Fruit fly (Drosophila melanogaster): ENCODE results near the gene CG8925.

CG8925 gene

DNA sequence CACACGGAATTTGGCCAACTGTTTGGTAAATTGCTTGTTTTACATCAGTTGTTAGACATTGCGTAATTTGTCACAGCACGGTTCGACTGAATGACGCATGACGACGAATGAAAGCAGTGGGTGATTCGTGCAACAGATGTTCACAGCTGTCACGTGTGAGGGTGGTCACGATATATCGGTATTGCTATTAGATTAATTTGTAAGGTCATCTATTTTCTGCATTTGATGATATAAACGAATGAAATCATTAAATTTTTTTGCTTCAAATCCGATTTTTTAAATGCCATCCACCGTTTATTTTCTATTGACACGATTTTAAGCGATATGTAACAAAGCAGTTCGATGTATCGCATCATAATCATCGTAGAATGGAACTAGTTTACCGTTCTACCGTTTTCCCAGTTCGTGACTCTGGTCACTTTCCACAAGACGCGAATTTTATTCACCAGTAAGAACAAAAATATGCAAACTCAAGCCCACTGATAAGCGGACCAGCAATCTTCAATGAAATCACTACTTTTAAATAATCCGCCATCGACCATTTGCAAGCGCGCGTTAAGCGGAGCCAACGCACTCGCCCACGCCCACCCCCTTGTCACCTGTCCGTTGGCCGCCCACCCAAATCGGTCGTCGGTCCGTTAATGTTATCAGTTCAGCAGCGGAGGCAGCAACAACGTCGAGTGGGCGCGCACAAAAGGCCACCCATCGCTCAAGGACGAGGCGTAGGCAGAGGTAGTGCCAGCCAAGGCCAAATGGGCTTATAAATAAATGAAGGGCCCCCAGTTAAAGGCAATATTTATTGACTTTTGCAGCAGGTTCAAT is 24.9 kb upstream of the CG8925 start, which contains the start of the genes Mic26-27 and CG5916 (continued):
- TF ChIP-seq pan (optimal IDR thresholded peaks at IDR 0.05) (no peak), CrebA (GFP tag; optimal IDR thresholded peaks at IDR 0.05; ENCODE audit: borderline replicate concordance) (no peak)

DNA sequence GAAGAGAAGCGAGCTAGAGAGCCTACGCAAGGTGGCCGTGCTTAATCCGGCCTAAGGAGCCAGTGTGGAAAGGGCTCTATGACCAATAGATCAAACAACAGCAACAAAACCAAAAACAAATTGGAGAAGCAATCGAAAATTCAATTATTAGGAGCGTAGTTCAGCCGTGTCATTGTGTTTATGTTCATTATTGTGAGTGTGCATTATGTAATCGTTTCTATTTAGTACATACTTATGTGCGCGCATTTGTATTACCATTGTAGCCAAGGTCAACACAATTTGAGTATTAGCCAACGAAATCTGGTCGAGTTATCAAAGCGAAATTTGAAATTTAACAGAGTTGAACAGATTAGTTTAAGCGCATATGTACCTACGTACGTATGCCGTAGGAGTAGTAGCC is 23.1 kb upstream of the CG8925 start:
- TF ChIP-seq h (GFP tag; optimal IDR thresholded peaks at IDR 0.05) (no peak), CrebA (GFP tag; optimal IDR thresholded peaks at IDR 0.05; ENCODE audit: borderline replicate concordance) (no peak)

DNA sequence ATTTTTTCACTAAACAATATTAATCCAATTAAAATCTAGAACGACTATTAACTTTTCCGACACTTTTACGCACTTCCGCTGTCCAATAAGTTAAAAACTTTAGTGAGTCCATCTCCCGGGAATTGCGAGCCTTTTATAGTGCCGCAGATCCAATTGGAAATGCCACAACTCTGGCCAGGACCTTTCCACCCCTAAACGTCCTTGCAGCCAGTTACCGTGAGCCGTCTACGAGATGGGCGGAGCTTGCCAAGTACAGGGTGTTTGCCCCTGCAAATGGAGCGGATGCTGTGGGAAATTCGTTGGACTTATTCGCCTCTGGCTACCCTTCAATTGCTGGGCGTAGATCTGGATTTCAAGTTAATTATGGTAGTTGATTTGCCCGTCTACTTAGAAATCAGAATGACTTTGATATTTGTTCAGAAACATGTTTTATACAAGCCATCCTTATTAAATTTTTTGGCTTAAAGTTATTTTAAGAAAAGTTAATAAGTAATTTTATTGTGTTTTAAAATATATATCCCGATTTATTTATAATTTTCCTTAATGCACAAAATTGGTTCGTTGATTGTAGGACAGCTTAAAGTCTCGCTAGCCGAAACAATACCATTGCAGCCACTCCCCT is 20.4 kb upstream of the CG8925 start, which contains the start of gene Fer2:
Gene Fer2 (minus strand): TSS at position 74 of the 622 bp plus-strand sequence.
- peak; percentile 33 for TF ChIP-seq Sp1 (GFP tag; optimal IDR thresholded peaks at IDR 0.05)
- TF ChIP-seq Jra (GFP tag; optimal IDR thresholded peaks at IDR 0.05) = no peak
- no peak for TF ChIP-seq dl (GFP tag; optimal IDR thresholded peaks at IDR 0.05; ENCODE audit: insufficient read depth in 1 of 2, partially characterized antibody in 2 of 2)
- TF ChIP-seq Hr83 (GFP tag; optimal IDR thresholded peaks at IDR 0.05; ENCODE audit: poor library complexity, severe bottlenecking) = no peak
- TF ChIP-seq ey (GFP tag; optimal IDR thresholded peaks at IDR 0.05) = no peak
- TF ChIP-seq woc (GFP tag; optimal IDR thresholded peaks at IDR 0.05) = no peak
- peak in 1 of 2 experiments; percentile 12 for TF ChIP-seq foxo (GFP tag; optimal IDR thresholded peaks at IDR 0.05)
- peak; percentile 31 for TF ChIP-seq dmrt93B (GFP tag; optimal IDR thresholded peaks at IDR 0.05)
- no peak for TF ChIP-seq Vsx2 (GFP tag; optimal IDR thresholded peaks at IDR 0.05; ENCODE audit: partially characterized antibody)
- TF ChIP-seq rgr (GFP tag; optimal IDR thresholded peaks at IDR 0.05) = no peak
- peak; percentile 17 for TF ChIP-seq h (GFP tag; optimal IDR thresholded peaks at IDR 0.05)
- no peak for TF ChIP-seq sage (GFP tag; optimal IDR thresholded peaks at IDR 0.05)
- TF ChIP-seq brk (GFP tag; optimal IDR thresholded peaks at IDR 0.05) = no peak
- TF ChIP-seq Abd-B (GFP tag; optimal IDR thresholded peaks at IDR 0.05) = no peak
- TF ChIP-seq br (GFP tag; optimal IDR thresholded peaks at IDR 0.05) = no peak
- no peak for TF ChIP-seq Rel (GFP tag; optimal IDR thresholded peaks at IDR 0.05)
- no peak for TF ChIP-seq Rel (tag; optimal IDR thresholded peaks at IDR 0.05)
- no peak for TF ChIP-seq pan (optimal IDR thresholded peaks at IDR 0.05)
- no peak for TF ChIP-seq usp (GFP tag; optimal IDR thresholded peaks at IDR 0.05)
- no peak for TF ChIP-seq CG9705 (GFP tag; optimal IDR thresholded peaks at IDR 0.05)
- TF ChIP-seq N (GFP tag; optimal IDR thresholded peaks at IDR 0.05) = no peak
- TF ChIP-seq HLH106 (tag; optimal IDR thresholded peaks at IDR 0.05) = peak; percentile 9
- no peak for TF ChIP-seq Hr78 (GFP tag; optimal IDR thresholded peaks at IDR 0.05)
- no peak for TF ChIP-seq Mio (GFP tag; optimal IDR thresholded peaks at IDR 0.05)
- no peak for TF ChIP-seq CrebA (GFP tag; optimal IDR thresholded peaks at IDR 0.05; ENCODE audit: borderline replicate concordance)
- no peak for TF ChIP-seq jim (GFP tag; optimal IDR thresholded peaks at IDR 0.05)
- no peak for TF ChIP-seq tai (GFP tag; optimal IDR thresholded peaks at IDR 0.05)
- TF ChIP-seq lola (GFP tag; optimal IDR thresholded peaks at IDR 0.05) = no peak
- no peak for TF ChIP-seq Dfd (GFP tag; optimal IDR thresholded peaks at IDR 0.05)
- TF ChIP-seq psq (GFP tag; optimal IDR thresholded peaks at IDR 0.05) = no peak
- no peak for TF ChIP-seq dsf (GFP tag; optimal IDR thresholded peaks at IDR 0.05; ENCODE audit: borderline replicate concordance)
- no peak for TF ChIP-seq fru (GFP tag; optimal IDR thresholded peaks at IDR 0.05)
- no peak for TF ChIP-seq sv (GFP tag; optimal IDR thresholded peaks at IDR 0.05)
- no peak for TF ChIP-seq Dif (GFP tag; optimal IDR thresholded peaks at IDR 0.05; ENCODE audit: partially characterized antibody)
- TF ChIP-seq GATAd (GFP tag; optimal IDR thresholded peaks at IDR 0.05) = no peak

All from whole organism, wandering third instar larva.